Fruit fly (Drosophila melanogaster): ENCODE measurements around the gene jp.

The jp gene

dm6 chr2L:9508547-9509197 lies 57.9 kb downstream of the jp start (continued):
- TF ChIP-seq CG42726 (GFP tag; IDR thresholded peaks at IDR 0.05; ENCODE audit: partially characterized antibody), result no peak
- TF ChIP-seq CG16779 (GFP tag; IDR thresholded peaks at IDR 0.05), result no peak
- TF ChIP-seq otp (GFP tag; IDR thresholded peaks at IDR 0.05), result peak; percentile 40; the same call in 1 of the 3 replicates
- no peak for TF ChIP-seq tx (GFP tag; optimal IDR thresholded peaks at IDR 0.05)
- peak; percentile 25 for TF ChIP-seq oc (tag; optimal IDR thresholded peaks at IDR 0.05)
- TF ChIP-seq chinmo (GFP tag; IDR thresholded peaks at IDR 0.05; ENCODE audit: partially characterized antibody), result peak; percentile 88; the same call in 3 of the 4 replicates
- TF ChIP-seq lov (optimal IDR thresholded peaks at IDR 0.05), result no peak
- TF ChIP-seq lov (GFP tag; IDR thresholded peaks at IDR 0.05), result 0 out of 3 replicates have a peak, but pooled peaks have one; percentile 48
- no peak for TF ChIP-seq bigmax (GFP tag; optimal IDR thresholded peaks at IDR 0.05)
- no peak for TF ChIP-seq CG2199 (GFP tag; IDR thresholded peaks at IDR 0.05)
- peak; percentile 9 for TF ChIP-seq BtbVII (GFP tag; optimal IDR thresholded peaks at IDR 0.05)
- TF ChIP-seq CG12071 (GFP tag; optimal IDR thresholded peaks at IDR 0.05), result no peak
- no peak for TF ChIP-seq hkb (optimal IDR thresholded peaks at IDR 0.05)
- TF ChIP-seq hkb (GFP tag; IDR thresholded peaks at IDR 0.05), result 0 out of 2 replicates have a peak, but pooled peaks have one; percentile 28
- TF ChIP-seq CG18599 (GFP tag; optimal IDR thresholded peaks at IDR 0.05), result peak; percentile 22
- TF ChIP-seq zen2 (GFP tag; IDR thresholded peaks at IDR 0.05; ENCODE audit: partially characterized antibody), result no peak

dm6 chr2L:9506535-9507036 lies 60.0 kb downstream of the jp start:
- TF ChIP-seq wdn (GFP tag; IDR thresholded peaks at IDR 0.05) (no peak), CG12769 (tag; optimal IDR thresholded peaks at IDR 0.05) (peak; percentile 41), CG13287 (GFP tag; IDR thresholded peaks at IDR 0.05; ENCODE audit: partially characterized antibody) (0 out of 2 replicates have a peak, but pooled peaks have one; percentile 24), CG6175 (GFP tag; IDR thresholded peaks at IDR 0.05) (peak; percentile 63; the same call in 1 of the 3 replicates), otp (GFP tag; IDR thresholded peaks at IDR 0.05) (no peak), Pdp1 (GFP tag; optimal IDR thresholded peaks at IDR 0.05) (no peak), CG16815 (GFP tag; optimal IDR thresholded peaks at IDR 0.05) (no peak), usp (GFP tag; optimal IDR thresholded peaks at IDR 0.05) (no peak), CG1024 (GFP tag; IDR thresholded peaks at IDR 0.05) (no peak), CG32772 (GFP tag; IDR thresholded peaks at IDR 0.05) (no peak), Kr (GFP tag; optimal IDR thresholded peaks at IDR 0.05) (no peak), bab2 (GFP tag; optimal IDR thresholded peaks at IDR 0.05) (no peak), CG3281 (GFP tag; optimal IDR thresholded peaks at IDR 0.05) (peak; percentile 4), Nf-YC (tag; optimal IDR thresholded peaks at IDR 0.05) (peak; percentile 45), CG17359 (tag; optimal IDR thresholded peaks at IDR 0.05) (no peak), Eip74EF (GFP tag; optimal IDR thresholded peaks at IDR 0.05) (peak in 1 of 2 experiments; percentile 24), Adf1 (GFP tag; IDR thresholded peaks at IDR 0.05) (no peak), amos (GFP tag; IDR thresholded peaks at IDR 0.05; ENCODE audit: partially characterized antibody) (no peak), CG2129 (GFP tag; IDR thresholded peaks at IDR 0.05; ENCODE audit: partially characterized antibody) (no peak), gfzf (GFP tag; optimal IDR thresholded peaks at IDR 0.05) (no peak), onecut (GFP tag; IDR thresholded peaks at IDR 0.05) (no peak), D19B (GFP tag; optimal IDR thresholded peaks at IDR 0.05) (no peak), tio (GFP tag; optimal IDR thresholded peaks at IDR 0.05) (no peak), nerfin-2 (GFP tag; IDR thresholded peaks at IDR 0.05; ENCODE audit: partially characterized antibody) (no peak), run (tag; optimal IDR thresholded peaks at IDR 0.05) (no peak), CG18262 (tag; optimal IDR thresholded peaks at IDR 0.05) (no peak), sd (tag; optimal IDR thresholded peaks at IDR 0.05) (peak; percentile 25), maf-S (GFP tag; optimal IDR thresholded peaks at IDR 0.05) (no peak), YL-1 (GFP tag; optimal IDR thresholded peaks at IDR 0.05) (no peak), dmrt11E (tag; optimal IDR thresholded peaks at IDR 0.05) (no peak), Opbp (GFP tag; IDR thresholded peaks at IDR 0.05; ENCODE audit: partially characterized antibody) (no peak), MBD-R2 (GFP tag; IDR thresholded peaks at IDR 0.05) (no peak), mld (GFP tag; IDR thresholded peaks at IDR 0.05; ENCODE audit: partially characterized antibody) (no peak)

All from whole organism, embryonic.